Worm (Caenorhabditis elegans) whole organism, late embryonic: ENCODE data around the gene B0361.4.

Experiments
- C08G9.2 ChIP-seq: sonication (generic microtip); optimal IDR thresholded peaks from 2 replicates; lab custom pipeline; 2016; ENCODE audit warnings: mild to moderate bottlenecking, missing genetic modification characterization, moderate library complexity, missing compliant biosample characterization
- ceh-2 ChIP-seq: sonication (generic microtip); optimal IDR thresholded peaks from 2 replicates; lab custom pipeline; 2016; ENCODE audit warnings: missing genotype, missing genetic modification characterization, missing compliant biosample characterization
- hlh-30 ChIP-seq: sonication (generic microtip); optimal IDR thresholded peaks from 2 replicates; lab custom pipeline; 2017; ENCODE audit warnings: antibody characterized with exemption, missing genetic modification characterization, missing compliant biosample characterization; ENCODE audit not compliant: insufficient read depth
- pha-4 ChIP-seq: fragments of 150-350 bp; optimal IDR thresholded peaks from 2 replicates; lab custom pipeline; 2018; ENCODE audit warnings: missing biosample characterization, missing genetic modification reagents, missing genetic modification characterization
- ttx-3 ChIP-seq: sonication (generic microtip); optimal IDR thresholded peaks from 2 replicates; lab custom pipeline; 2016; ENCODE audit warnings: missing genetic modification reagents, missing genetic modification characterization, missing compliant biosample characterization
- unc-3 ChIP-seq, 2 experiments: fragments of 200-800 bp in 1 of 2; sonication (Bioruptor generic) in 1 of 2; sonication (generic microtip) in 1 of 2; conservative IDR thresholded peaks in 1 of 2; optimal IDR thresholded peaks in 1 of 2; 2 replicates each; pipeline versions ENCODE4 v1.3.6 to Lab custom; 2016 to 2022; ENCODE audit warnings: missing compliant biosample characterization in 2 of 2, missing genetic modification characterization in 2 of 2, missing genetic modification reagents in 1 of 2

DNA sequence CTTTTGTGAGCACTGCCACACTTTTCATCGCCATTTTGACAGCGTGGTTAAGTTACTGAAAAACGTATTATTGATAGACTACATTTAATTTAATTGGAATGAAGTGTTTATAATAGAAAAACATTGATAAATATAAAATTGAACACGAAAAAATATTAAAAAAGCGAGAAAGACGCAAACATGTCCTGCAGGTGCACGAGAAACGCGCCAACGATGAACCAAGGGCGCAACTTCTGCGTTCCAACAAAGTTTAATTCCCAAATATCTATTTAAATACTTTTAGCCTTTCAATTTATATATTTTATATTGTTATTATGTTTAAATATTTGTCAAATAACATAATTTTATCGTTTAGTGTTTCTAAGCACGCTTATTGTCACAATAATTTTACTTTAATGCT is 24.6 kb upstream of the B0361.4 start, which contains the start of gene ndus-8:
- TF ChIP-seq ceh-2 (tag; lab: Kevin White, UChicago) (no peak), ttx-3 (no peak), hlh-30 (tag; lab: Kevin White, UChicago) (no peak), pha-4 (tag; lab: Kevin White, UChicago) (no peak), unc-3 (GFP tag; conservative IDR thresholded peaks at IDR 0.05; lab: Robert Waterston, UW) (no peak), unc-3 (tag; optimal IDR thresholded peaks at IDR 0.05; lab: Kevin White, UChicago) (no peak), C08G9.2 (tag; lab: Kevin White, UChicago) (no peak)
